Worm (Caenorhabditis elegans) whole organism, early embryonic: ENCODE data around the gene T23B7.2.

Source experiments
- B0310.2 ChIP-seq: sonication (generic microtip); optimal IDR thresholded peaks from 2 replicates; lab custom pipeline; 2016; ENCODE audit warnings: mild to moderate bottlenecking, missing genetic modification characterization, missing compliant biosample characterization
- aly-1 ChIP-seq: sonication (generic microtip); optimal IDR thresholded peaks from 2 replicates; lab custom pipeline; 2016; ENCODE audit warnings: missing genetic modification characterization, missing compliant biosample characterization
- ama-1 ChIP-seq: fragments of 150-350 bp; optimal IDR thresholded peaks from 2 replicates; lab custom pipeline; 2014
- flt-1 ChIP-seq: fragments of 200-800 bp; sonication (Bioruptor generic); IDR thresholded peaks from 2 replicates; pipeline ENCODE4 v1.3.6; 2022; ENCODE audit warnings: missing genetic modification characterization, missing compliant biosample characterization
- scrt-1 ChIP-seq: fragments of 200-800 bp; sonication (Bioruptor generic); IDR thresholded peaks from 2 replicates; pipeline ENCODE4 v1.3.6; 2022; ENCODE audit warnings: missing genetic modification characterization, missing compliant biosample characterization
- sea-1 ChIP-seq: fragments of 200-800 bp; sonication (Bioruptor generic); conservative IDR thresholded peaks from 2 replicates; pipeline ENCODE4 v1.3.6; 2022; ENCODE audit warnings: missing genetic modification characterization, missing compliant biosample characterization
- tra-4 ChIP-seq: sonication (generic microtip); optimal IDR thresholded peaks from 2 replicates; lab custom pipeline; 2017; ENCODE audit warnings: missing genetic modification characterization, missing compliant biosample characterization

DNA sequence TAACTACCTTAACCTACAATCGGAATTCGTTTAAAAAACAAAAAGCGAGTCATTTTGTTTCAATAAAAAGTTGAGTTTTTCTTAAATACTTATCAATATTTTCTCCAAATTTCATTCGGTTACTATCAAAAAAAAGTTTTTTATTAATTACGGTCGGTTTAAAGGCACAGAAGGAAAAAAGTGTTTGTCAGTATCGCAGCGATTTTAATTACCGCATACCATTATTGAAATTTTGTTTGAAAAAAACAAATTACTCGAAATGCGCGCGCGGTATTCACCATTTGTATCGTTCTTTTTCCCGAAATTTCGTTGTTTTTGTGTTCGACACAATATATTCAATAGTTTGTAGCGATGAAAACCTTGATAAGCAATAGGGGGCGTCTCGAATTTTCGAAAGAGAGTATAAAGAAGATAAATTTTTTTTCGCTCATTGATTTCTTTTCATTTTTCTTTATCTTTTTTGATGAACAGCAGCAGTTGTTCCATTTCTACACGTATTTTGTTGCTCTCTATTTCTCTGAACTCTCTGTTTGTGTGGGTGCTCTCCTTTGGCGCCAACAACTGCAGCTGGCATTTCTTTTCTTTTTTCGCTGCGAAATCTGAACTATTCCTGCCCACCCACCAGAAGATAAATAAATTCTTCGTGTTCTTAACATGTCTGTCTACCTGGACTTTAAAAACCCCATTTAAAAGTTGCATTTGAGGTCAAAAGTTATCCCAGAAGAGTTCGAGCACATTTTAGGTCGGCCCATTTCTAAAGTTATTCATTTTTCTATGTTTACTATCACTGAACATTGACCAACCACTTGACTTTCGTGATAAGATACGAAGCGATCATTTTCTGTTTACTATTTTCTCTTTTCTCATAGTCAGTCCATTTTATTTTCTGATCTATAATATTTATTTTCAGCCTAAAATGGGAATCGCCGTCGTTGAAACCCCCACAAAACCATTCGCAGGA lies 46.8 kb upstream of the T23B7.2 start, which contains the start of gene pgm-1:
- no peak for TF ChIP-seq aly-1 (tag; lab: Kevin White, UChicago)
- no peak for TF ChIP-seq flt-1 (GFP tag; lab: Robert Waterston, UW)
- TF ChIP-seq tra-4 (tag; lab: Kevin White, UChicago) = no peak
- no peak for TF ChIP-seq ama-1 (lab: Kevin White, UChicago)
- TF ChIP-seq sea-1 (GFP tag; lab: Robert Waterston, UW) = no peak
- TF ChIP-seq scrt-1 (GFP tag; lab: Robert Waterston, UW) = no peak
- no peak for TF ChIP-seq B0310.2
